Fruit fly (Drosophila melanogaster): ENCODE measurements around the gene CG15332.

- TF ChIP-seq CG1620 (GFP tag; optimal IDR thresholded peaks at IDR 0.05) (no peak), CG5204 (GFP tag; optimal IDR thresholded peaks at IDR 0.05) (no peak), CG7045 (GFP tag; optimal IDR thresholded peaks at IDR 0.05) (no peak)
These were observed 13.5 kb upstream of the CG15332 start for dm6 chrX:7969188-7969829.

Measured in whole organism, adult.